Fruit fly (Drosophila melanogaster): ENCODE data around the gene CG10514.

CG10514 gene

DNA sequence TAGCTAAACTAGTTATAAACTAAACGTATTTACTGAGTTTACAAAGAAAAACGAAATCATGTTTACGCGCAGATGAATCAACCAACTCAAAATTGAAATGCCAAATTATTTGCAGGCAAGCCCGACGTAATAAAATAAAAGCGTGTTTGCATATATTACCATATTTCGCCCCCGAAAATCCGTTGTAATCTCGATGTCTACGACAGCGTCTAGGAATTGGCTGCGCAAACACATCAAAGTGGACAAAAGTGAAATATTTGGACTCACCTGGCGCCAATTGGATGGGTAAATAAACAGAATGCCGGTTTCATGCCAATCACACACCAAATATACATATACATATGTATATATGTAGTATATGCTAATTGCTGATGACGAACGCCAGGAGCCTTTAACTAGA is 43.5 kb downstream of the CG10514 start (continued):
- TF ChIP-seq abd-A (tag; optimal IDR thresholded peaks at IDR 0.05): peak; percentile 62
- TF ChIP-seq CG9437 (GFP tag; optimal IDR thresholded peaks at IDR 0.05): no peak
- TF ChIP-seq cwo (GFP tag; optimal IDR thresholded peaks at IDR 0.05): peak; percentile 52
- TF ChIP-seq CG12659 (GFP tag; optimal IDR thresholded peaks at IDR 0.05): no peak

DNA sequence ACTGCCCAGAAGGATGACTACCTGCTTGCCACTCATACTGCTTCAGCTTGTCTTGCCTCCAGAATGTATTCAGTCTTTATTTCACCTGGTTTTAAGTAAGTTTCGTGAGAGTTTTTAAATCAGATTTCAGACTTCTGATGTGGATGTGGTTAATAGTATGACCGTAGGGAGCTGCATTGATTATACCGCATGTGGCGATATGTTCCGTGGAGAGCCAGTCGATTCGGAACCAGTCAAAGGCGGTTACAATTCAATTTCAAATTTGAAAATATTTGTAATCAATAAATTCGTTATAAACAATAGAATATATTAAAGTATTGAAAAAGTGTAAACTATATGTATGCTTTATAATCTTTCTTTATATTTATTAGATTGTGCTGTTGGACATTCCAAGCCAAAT is 44.3 kb downstream of the CG10514 start, which contains the start of gene Sil1:
Gene Sil1 (minus strand): TSS at position 168 of the 400 bp plus-strand sequence.
- TF ChIP-seq esg (GFP tag; conservative IDR thresholded peaks at IDR 0.05): no peak
- no peak for TF ChIP-seq nerfin-1 (tag; optimal IDR thresholded peaks at IDR 0.05)
- TF ChIP-seq dan (GFP tag; IDR thresholded peaks at IDR 0.05): no peak
- no peak for TF ChIP-seq CG1024 (GFP tag; IDR thresholded peaks at IDR 0.05)
- no peak for TF ChIP-seq CG13296 (GFP tag; optimal IDR thresholded peaks at IDR 0.05)
- TF ChIP-seq HLH3B (GFP tag; IDR thresholded peaks at IDR 0.05): no peak
- TF ChIP-seq jumu (GFP tag; optimal IDR thresholded peaks at IDR 0.05): no peak
- TF ChIP-seq otp (GFP tag; IDR thresholded peaks at IDR 0.05): no peak
- TF ChIP-seq Tbp (GFP tag; optimal IDR thresholded peaks at IDR 0.05): no peak
- TF ChIP-seq unpg (GFP tag; optimal IDR thresholded peaks at IDR 0.05): no peak
- no peak for TF ChIP-seq Lhr (GFP tag; optimal IDR thresholded peaks at IDR 0.05)
- peak; percentile 27; the same call in 1 of the 2 replicates for TF ChIP-seq bbx (GFP tag; IDR thresholded peaks at IDR 0.05; ENCODE audit: partially characterized antibody)
- no peak for TF ChIP-seq Bteb2 (GFP tag; optimal IDR thresholded peaks at IDR 0.05)
- peak; percentile 93 for TF ChIP-seq Myb (GFP tag; optimal IDR thresholded peaks at IDR 0.05)
- no peak for TF ChIP-seq HmgZ (tag; optimal IDR thresholded peaks at IDR 0.05)
- no peak for TF ChIP-seq pho (GFP tag; optimal IDR thresholded peaks at IDR 0.05)
- no peak for TF ChIP-seq Fer2 (tag; optimal IDR thresholded peaks at IDR 0.05)
- TF ChIP-seq Scr (GFP tag; IDR thresholded peaks at IDR 0.05; ENCODE audit: partially characterized antibody): no peak
- TF ChIP-seq schlank (tag; optimal IDR thresholded peaks at IDR 0.05): no peak
- TF ChIP-seq Chrac-16 (GFP tag; optimal IDR thresholded peaks at IDR 0.05): no peak
- TF ChIP-seq ato (GFP tag; IDR thresholded peaks at IDR 0.05; ENCODE audit: partially characterized antibody): no peak
- TF ChIP-seq CG1832 (GFP tag; optimal IDR thresholded peaks at IDR 0.05): no peak
- peak; percentile 22; the same call in 1 of the 2 replicates for TF ChIP-seq Dref (GFP tag; IDR thresholded peaks at IDR 0.05)
- TF ChIP-seq CG10274 (GFP tag; optimal IDR thresholded peaks at IDR 0.05): no peak
- no peak for TF ChIP-seq Usf (GFP tag; optimal IDR thresholded peaks at IDR 0.05)
- TF ChIP-seq CG17385 (GFP tag; optimal IDR thresholded peaks at IDR 0.05): no peak
- no peak for TF ChIP-seq CG12744 (GFP tag; optimal IDR thresholded peaks at IDR 0.05)
- peak; percentile 18 for TF ChIP-seq Ets97D (GFP tag; optimal IDR thresholded peaks at IDR 0.05)
- no peak for TF ChIP-seq Optix (GFP tag; IDR thresholded peaks at IDR 0.05)
- TF ChIP-seq CG11456 (GFP tag; IDR thresholded peaks at IDR 0.05): no peak
- no peak for TF ChIP-seq twi (tag; optimal IDR thresholded peaks at IDR 0.05)
- no peak for TF ChIP-seq CG4707 (GFP tag; optimal IDR thresholded peaks at IDR 0.05)
- TF ChIP-seq CG2116 (GFP tag; optimal IDR thresholded peaks at IDR 0.05): peak; percentile 26
- TF ChIP-seq CG10979 (tag; optimal IDR thresholded peaks at IDR 0.05): no peak
- peak; percentile 84 for TF ChIP-seq Dp (GFP tag; optimal IDR thresholded peaks at IDR 0.05)
- no peak for TF ChIP-seq sens-2 (GFP tag; IDR thresholded peaks at IDR 0.05)
- TF ChIP-seq tin (GFP tag; optimal IDR thresholded peaks at IDR 0.05): no peak
- TF ChIP-seq rib (GFP tag; IDR thresholded peaks at IDR 0.05): no peak
- no peak for TF ChIP-seq cad (GFP tag; optimal IDR thresholded peaks at IDR 0.05)
- no peak for TF ChIP-seq sima (GFP tag; optimal IDR thresholded peaks at IDR 0.05)
- TF ChIP-seq shn (GFP tag; optimal IDR thresholded peaks at IDR 0.05): no peak
- TF ChIP-seq toy (GFP tag; IDR thresholded peaks at IDR 0.05): no peak
- no peak for TF ChIP-seq MTF-1 (GFP tag; optimal IDR thresholded peaks at IDR 0.05; ENCODE audit: borderline replicate concordance)
- 0 out of 3 replicates have a peak, but pooled peaks have one; percentile 5 for TF ChIP-seq row (GFP tag; IDR thresholded peaks at IDR 0.05)
- no peak for TF ChIP-seq dimm (GFP tag; IDR thresholded peaks at IDR 0.05)
- no peak for TF ChIP-seq CG9437 (GFP tag; optimal IDR thresholded peaks at IDR 0.05)
- no peak for TF ChIP-seq Dek (tag; optimal IDR thresholded peaks at IDR 0.05)
